Fruit fly (Drosophila melanogaster) whole organism, prepupa: Measurements from ENCODE around the gene frj.

ENCODE experiments used
- CG10631 ChIP-seq: fragments of 200-800 bp; sonication (Bioruptor generic); optimal IDR thresholded peaks from 2 replicates; lab custom pipeline; 2016; ENCODE audit warnings: missing biosample characterization, missing genetic modification characterization
- CG10669 ChIP-seq: fragments of 200-800 bp; sonication (Bioruptor generic); optimal IDR thresholded peaks from 3 replicates; lab custom pipeline; 2018; ENCODE audit warnings: missing biosample characterization, mild to moderate bottlenecking, missing genetic modification characterization, moderate library complexity

- TF ChIP-seq CG10631: no peak
- TF ChIP-seq CG10669: no peak
Observed at dm6 chr2L:6422488-6422887, 33.4 kb upstream of the frj start.
